Fruit fly (Drosophila melanogaster) whole organism, embryonic: ENCODE results near the gene Dh31.

Experiments used
- CG1024 ChIP-seq: fragments of 200-800 bp; sonication (Bioruptor generic); IDR thresholded peaks from 2 replicates; pipeline ENCODE4 v1.3.6; 2022; ENCODE audit warnings: missing biosample characterization, missing genetic modification characterization
- CG10267 ChIP-seq: fragments of 200-800 bp; sonication (Bioruptor generic); optimal IDR thresholded peaks from 2 replicates; lab custom pipeline; 2018; ENCODE audit warnings: missing biosample characterization, mild to moderate bottlenecking, missing genetic modification characterization, moderate library complexity
- CG10366 ChIP-seq: fragments of 200-800 bp; sonication (Bioruptor generic); IDR thresholded peaks from 2 replicates; pipeline ENCODE4 v1.3.6; 2022; ENCODE audit warnings: missing biosample characterization, missing genetic modification characterization
- CG10565 ChIP-seq: fragments of 200-800 bp; sonication (Bioruptor generic); optimal IDR thresholded peaks from 3 replicates; lab custom pipeline; 2016; ENCODE audit warnings: missing biosample characterization, mild to moderate bottlenecking, missing genetic modification characterization
- CG11398 ChIP-seq: fragments of 200-800 bp; sonication (Bioruptor generic); optimal IDR thresholded peaks from 2 replicates; lab custom pipeline; 2016; ENCODE audit warnings: missing biosample characterization, missing genetic modification characterization
- CG12104 ChIP-seq: fragments of 200-800 bp; sonication (Bioruptor generic); optimal IDR thresholded peaks from 3 replicates; lab custom pipeline; 2016; ENCODE audit warnings: missing biosample characterization, missing genetic modification characterization
- CG13123 ChIP-seq: fragments of 200-800 bp; sonication (Bioruptor generic); optimal IDR thresholded peaks from 2 replicates; lab custom pipeline; 2016; ENCODE audit warnings: missing biosample characterization, missing genetic modification characterization
- CG14667 ChIP-seq: fragments of 200-800 bp; sonication (Bioruptor generic); IDR thresholded peaks from 2 replicates; pipeline ENCODE4 v1.3.6; 2022; ENCODE audit warnings: missing biosample characterization, missing genetic modification characterization
- CG1603 ChIP-seq: fragments of 200-800 bp; sonication (Bioruptor generic); optimal IDR thresholded peaks from 2 replicates; lab custom pipeline; 2019; ENCODE audit warnings: missing biosample characterization, mild to moderate bottlenecking, missing genetic modification characterization, moderate library complexity
- CG17186 ChIP-seq: fragments of 200-800 bp; sonication (Bioruptor generic); optimal IDR thresholded peaks from 3 replicates; lab custom pipeline; 2017; ENCODE audit warnings: missing biosample characterization, missing genetic modification reagents, missing genetic modification characterization
- CG17829 ChIP-seq: fragments of 200-800 bp; optimal IDR thresholded peaks from 2 replicates; lab custom pipeline; 2019; ENCODE audit warnings: missing biosample characterization, mild to moderate bottlenecking, missing genetic modification characterization, moderate library complexity
- CG18262 ChIP-seq: fragments of 200-800 bp; optimal IDR thresholded peaks from 3 replicates; lab custom pipeline; 2019; ENCODE audit warnings: missing biosample characterization, mild to moderate bottlenecking, missing genetic modification characterization, moderate library complexity
- CG2129 ChIP-seq: fragments of 200-800 bp; sonication (Bioruptor generic); IDR thresholded peaks from 2 replicates; pipeline ENCODE4 v1.3.6; 2022; ENCODE audit warnings: missing biosample characterization, missing genetic modification characterization; ENCODE audit not compliant: partially characterized antibody
- CG2712 ChIP-seq: fragments of 200-800 bp; optimal IDR thresholded peaks from 3 replicates; lab custom pipeline; 2019; ENCODE audit warnings: missing biosample characterization, mild to moderate bottlenecking, missing genetic modification characterization, moderate library complexity
- CG31388 ChIP-seq: fragments of 200-800 bp; sonication (Bioruptor generic); optimal IDR thresholded peaks from 2 replicates; lab custom pipeline; 2016; ENCODE audit warnings: missing biosample characterization, missing genetic modification characterization
- CG33213 ChIP-seq: fragments of 200-800 bp; sonication (Bioruptor generic); optimal IDR thresholded peaks from 3 replicates; lab custom pipeline; 2016; ENCODE audit warnings: missing biosample characterization, missing genetic modification characterization
- CG4328 ChIP-seq: fragments of 200-800 bp; sonication (Bioruptor generic); optimal IDR thresholded peaks from 3 replicates; lab custom pipeline; 2017; ENCODE audit warnings: missing biosample characterization, missing genetic modification reagents, missing genetic modification characterization
- CG4404 ChIP-seq: fragments of 200-800 bp; sonication (Bioruptor generic); IDR thresholded peaks from 2 replicates; pipeline ENCODE4 v1.3.6; 2022; ENCODE audit warnings: missing biosample characterization, missing genetic modification characterization
- CG7556 ChIP-seq: fragments of 200-800 bp; sonication (Bioruptor generic); optimal IDR thresholded peaks from 2 replicates; lab custom pipeline; 2017; ENCODE audit warnings: missing biosample characterization, mild to moderate bottlenecking, missing genetic modification characterization
- CG7928 ChIP-seq: fragments of 200-800 bp; sonication (Bioruptor generic); optimal IDR thresholded peaks from 2 replicates; lab custom pipeline; 2017; ENCODE audit warnings: missing biosample characterization, mild to moderate bottlenecking, missing genetic modification characterization
- CG8359 ChIP-seq: fragments of 200-800 bp; sonication (Bioruptor generic); optimal IDR thresholded peaks from 2 replicates; lab custom pipeline; 2017; ENCODE audit warnings: missing biosample characterization, mild to moderate bottlenecking, missing genetic modification characterization, borderline replicate concordance
- CG9876 ChIP-seq: fragments of 200-800 bp; sonication (Bioruptor generic); optimal IDR thresholded peaks from 2 replicates; lab custom pipeline; 2016; ENCODE audit warnings: missing biosample characterization, missing genetic modification characterization
- Dbx ChIP-seq: fragments of 200-800 bp; sonication (Bioruptor generic); IDR thresholded peaks from 3 replicates; pipeline ENCODE4 v1.3.6; 2022; ENCODE audit warnings: missing biosample characterization, missing genetic modification characterization
- Dip2 ChIP-seq: fragments of 200-800 bp; sonication (Bioruptor generic); IDR thresholded peaks from 2 replicates; pipeline ENCODE4 v1.3.6; 2022; ENCODE audit warnings: missing biosample characterization, missing genetic modification characterization
- Dll ChIP-seq: fragments of 200-800 bp; sonication (Bioruptor generic); IDR thresholded peaks from 4 replicates; pipeline ENCODE4 v1.3.6; 2022; ENCODE audit warnings: missing biosample characterization, missing genetic modification characterization; ENCODE audit not compliant: partially characterized antibody
- Dp ChIP-seq: fragments of 200-800 bp; sonication (Bioruptor generic); optimal IDR thresholded peaks from 2 replicates; lab custom pipeline; 2018; ENCODE audit warnings: missing biosample characterization, mild to moderate bottlenecking, missing genetic modification characterization, moderate library complexity
- Eip74EF ChIP-seq, 2 experiments: fragments of 200-800 bp in 1 of 2; fragments of >200 bp in 1 of 2; sonication (Bioruptor generic) in 1 of 2; optimal IDR thresholded peaks; 2 replicates each; lab custom pipeline; 2017 to 2019; ENCODE audit warnings: missing biosample characterization in 2 of 2, missing genetic modification characterization in 2 of 2, mild to moderate bottlenecking in 1 of 2, moderate library complexity in 1 of 2
- Fer3 ChIP-seq: fragments of 200-800 bp; sonication (Bioruptor generic); optimal IDR thresholded peaks from 2 replicates; lab custom pipeline; 2018; ENCODE audit warnings: missing biosample characterization, mild to moderate bottlenecking, missing genetic modification characterization, moderate library complexity
- Gsc ChIP-seq: fragments of 200-800 bp; sonication (Bioruptor generic); IDR thresholded peaks from 2 replicates; pipeline ENCODE4 v1.3.6; 2022; ENCODE audit warnings: missing biosample characterization, missing genetic modification characterization
- H15 ChIP-seq: fragments of 200-800 bp; sonication (Bioruptor generic); IDR thresholded peaks from 3 replicates; pipeline ENCODE4 v1.3.6; 2022; ENCODE audit warnings: missing biosample characterization, missing genetic modification characterization
- Hey ChIP-seq: fragments of 200-800 bp; sonication (Bioruptor generic); optimal IDR thresholded peaks from 3 replicates; lab custom pipeline; 2018; ENCODE audit warnings: missing biosample characterization, mild to moderate bottlenecking, missing genetic modification characterization
- Jarid2 ChIP-seq: fragments of 200-800 bp; sonication (Bioruptor generic); optimal IDR thresholded peaks from 3 replicates; lab custom pipeline; 2017; ENCODE audit warnings: mild to moderate bottlenecking, missing biosample characterization, missing genetic modification reagents, missing genetic modification characterization
- Optix ChIP-seq: fragments of 200-800 bp; sonication (Bioruptor generic); IDR thresholded peaks from 3 replicates; pipeline ENCODE4 v1.3.6; 2022; ENCODE audit warnings: missing biosample characterization, missing genetic modification characterization
- Sry-β ChIP-seq: fragments of 200-800 bp; sonication (Bioruptor generic); optimal IDR thresholded peaks from 2 replicates; lab custom pipeline; 2018; ENCODE audit warnings: missing biosample characterization, mild to moderate bottlenecking, missing genetic modification characterization, moderate library complexity
- Sry-δ ChIP-seq: fragments of 200-800 bp; sonication (Bioruptor generic); optimal IDR thresholded peaks from 2 replicates; lab custom pipeline; 2016; ENCODE audit warnings: missing biosample characterization, missing genetic modification characterization
- abd-A ChIP-seq: fragments of 200-800 bp; sonication (Bioruptor generic); optimal IDR thresholded peaks from 3 replicates; lab custom pipeline; 2019; ENCODE audit warnings: missing biosample characterization, mild to moderate bottlenecking, missing genetic modification characterization, moderate library complexity
- al ChIP-seq: fragments of 200-800 bp; sonication (Bioruptor generic); IDR thresholded peaks from 2 replicates; pipeline ENCODE4 v1.3.6; 2022; ENCODE audit warnings: missing biosample characterization, missing genetic modification characterization
- az2 ChIP-seq: fragments of 200-800 bp; sonication (Bioruptor generic); optimal IDR thresholded peaks from 3 replicates; lab custom pipeline; 2016; ENCODE audit warnings: missing biosample characterization, missing genetic modification characterization
- ci ChIP-seq: fragments of 200-800 bp; sonication (Bioruptor generic); IDR thresholded peaks from 3 replicates; pipeline ENCODE4 v1.3.6; 2022; ENCODE audit warnings: missing biosample characterization, missing genetic modification characterization
- en ChIP-seq: fragments of 200-800 bp; sonication (Bioruptor generic); optimal IDR thresholded peaks from 2 replicates; lab custom pipeline; 2016; ENCODE audit warnings: missing biosample characterization, missing genetic modification characterization
- eyg ChIP-seq: fragments of 200-800 bp; sonication (Bioruptor generic); optimal IDR thresholded peaks from 3 replicates; lab custom pipeline; 2016; ENCODE audit warnings: missing biosample characterization, missing genetic modification characterization
- fd102C ChIP-seq: fragments of 200-800 bp; sonication (Bioruptor generic); optimal IDR thresholded peaks from 2 replicates; lab custom pipeline; 2018; ENCODE audit warnings: missing biosample characterization, mild to moderate bottlenecking, missing genetic modification characterization, moderate library complexity
- fd96Cb ChIP-seq: fragments of 200-800 bp; sonication (Bioruptor generic); optimal IDR thresholded peaks from 2 replicates; lab custom pipeline; 2018; ENCODE audit warnings: missing biosample characterization, mild to moderate bottlenecking, missing genetic modification characterization, moderate library complexity
- jumu ChIP-seq: fragments of 200-800 bp; sonication (Bioruptor generic); optimal IDR thresholded peaks from 3 replicates; lab custom pipeline; 2016; ENCODE audit warnings: missing biosample characterization, missing genetic modification characterization
- kah ChIP-seq: fragments of 200-800 bp; sonication (Bioruptor generic); optimal IDR thresholded peaks from 2 replicates; lab custom pipeline; 2018; ENCODE audit warnings: missing biosample characterization, mild to moderate bottlenecking, missing genetic modification characterization
- kay ChIP-seq: fragments of 200-800 bp; sonication (Bioruptor generic); optimal IDR thresholded peaks from 2 replicates; lab custom pipeline; 2016; ENCODE audit warnings: missing biosample characterization, missing genetic modification characterization
- nau ChIP-seq: fragments of 200-800 bp; sonication (Bioruptor generic); optimal IDR thresholded peaks from 3 replicates; lab custom pipeline; 2017; ENCODE audit warnings: missing biosample characterization, mild to moderate bottlenecking, missing genetic modification characterization, missing genetic modification reagents
- nom ChIP-seq: fragments of 200-800 bp; sonication (Bioruptor generic); optimal IDR thresholded peaks from 2 replicates; lab custom pipeline; 2017; ENCODE audit warnings: missing biosample characterization, missing genetic modification characterization, mild to moderate bottlenecking, moderate library complexity, missing genetic modification reagents
- scrt ChIP-seq: fragments of 200-800 bp; sonication (Bioruptor generic); optimal IDR thresholded peaks from 2 replicates; lab custom pipeline; 2018; ENCODE audit warnings: missing biosample characterization, mild to moderate bottlenecking, missing genetic modification characterization, moderate library complexity
- wor ChIP-seq: fragments of 200-800 bp; sonication (Bioruptor generic); IDR thresholded peaks from 2 replicates; pipeline ENCODE4 v1.3.6; 2022; ENCODE audit warnings: missing biosample characterization, missing genetic modification characterization
- zfh1 ChIP-seq: fragments of 200-800 bp; sonication (Bioruptor generic); IDR thresholded peaks from 3 replicates; pipeline ENCODE4 v1.3.6; 2022; ENCODE audit warnings: missing biosample characterization, missing genetic modification characterization

The Dh31 gene

dm6 chr2L:8488735-8489134 lies 17.9 kb downstream of the Dh31 start, which contains the start of gene CG13088 (continued):
- TF ChIP-seq fd96Cb (tag; lab: Kevin White, UChicago) (no peak), Eip74EF (GFP tag; optimal IDR thresholded peaks at IDR 0.05; lab: Kevin White, UChicago) (no peak), al (GFP tag; lab: Robert Waterston, UW) (no peak), CG1024 (GFP tag; lab: Robert Waterston, UW) (no peak), CG10565 (no peak), CG12104 (GFP tag; lab: Kevin White, UChicago) (no peak), CG17829 (peak; percentile 36), Hey (tag; lab: Kevin White, UChicago) (no peak), Optix (no peak), CG7928 (GFP tag; lab: Kevin White, UChicago) (no peak), CG4328 (no peak), ci (GFP tag; lab: Robert Waterston, UW) (0 out of 3 replicates have a peak, but pooled peaks have one; percentile 37), jumu (no peak), CG2712 (tag; lab: Kevin White, UChicago) (no peak), Jarid2 (GFP tag; lab: Kevin White, UChicago) (no peak), H15 (GFP tag; lab: Robert Waterston, UW) (no peak), CG13123 (GFP tag; lab: Kevin White, UChicago) (peak; percentile 36), kah (GFP tag; lab: Kevin White, UChicago) (no peak), CG9876 (GFP tag; lab: Kevin White, UChicago) (no peak), scrt (GFP tag; lab: Kevin White, UChicago) (no peak), nom (GFP tag; lab: Kevin White, UChicago) (no peak), CG11398 (peak; percentile 2), zfh1 (GFP tag; lab: Robert Waterston, UW) (peak; percentile 41; the same call in 1 of the 3 replicates), CG10366 (GFP tag; lab: Robert Waterston, UW) (no peak), Dbx (GFP tag; lab: Robert Waterston, UW) (0 out of 3 replicates have a peak, but pooled peaks have one; percentile 21), CG17186 (no peak), CG18262 (tag; lab: Kevin White, UChicago) (no peak), Fer3 (no peak), wor (GFP tag; lab: Robert Waterston, UW) (no peak), CG4404 (GFP tag; lab: Robert Waterston, UW) (no peak), CG8359 (GFP tag; lab: Kevin White, UChicago) (no peak), fd102C (no peak), nau (GFP tag; lab: Kevin White, UChicago) (no peak), CG1603 (tag; lab: Kevin White, UChicago) (peak; percentile 83), Dip2 (GFP tag; lab: Robert Waterston, UW) (no peak), en (GFP tag; lab: Kevin White, UChicago) (no peak), Dp (peak; percentile 96), Dll (GFP tag; lab: Robert Waterston, UW) (no peak), az2 (peak; percentile 16), eyg (GFP tag; lab: Kevin White, UChicago) (no peak), kay (GFP tag; lab: Kevin White, UChicago) (no peak), CG31388 (GFP tag; lab: Kevin White, UChicago) (no peak), Sry-δ (peak; percentile 47), CG10267 (tag; lab: Kevin White, UChicago) (peak; percentile 98), CG7556 (GFP tag; lab: Kevin White, UChicago) (no peak), Gsc (GFP tag; lab: Robert Waterston, UW) (no peak), abd-A (tag; lab: Kevin White, UChicago) (no peak), Sry-β (GFP tag; lab: Kevin White, UChicago) (no peak), CG33213 (GFP tag; lab: Kevin White, UChicago) (peak; percentile 41), CG2129 (GFP tag; lab: Robert Waterston, UW) (no peak), CG14667 (no peak)
